Worm (Caenorhabditis elegans) whole organism, L4/young adult: Measurements from ENCODE around the gene srw-135.
"Not testable (repeated sequence)": the region's sequence is repeated elsewhere in the genome, so short reads cannot be mapped to it uniquely, and the experiment has no call there.

Experiments used
- W03F9.2 ChIP-seq: fragments of 150-350 bp; optimal IDR thresholded peaks from 2 replicates; lab custom pipeline; 2014; ENCODE audit warnings: missing biosample characterization, missing genetic modification characterization
- dao-5 ChIP-seq: sonication (generic microtip); optimal IDR thresholded peaks from 2 replicates; lab custom pipeline; 2016; ENCODE audit warnings: missing genotype, missing genetic modification characterization, moderate library complexity, missing compliant biosample characterization
- him-1 ChIP-seq: sonication (generic microtip); optimal IDR thresholded peaks from 2 replicates; lab custom pipeline; 2016; ENCODE audit warnings: missing genotype, missing genetic modification reagents, missing genetic modification characterization, missing compliant biosample characterization

Gene srw-135

ce11 chrV:3014185-3014584 is 2.9 kb upstream of the srw-135 start, which contains the start of gene K12D9.1:
Gene K12D9.1 (plus strand): TSS chrV:3014485.
- no peak for TF ChIP-seq him-1
- TF ChIP-seq dao-5 (tag; lab: Kevin White, UChicago), result no peak
- TF ChIP-seq W03F9.2, result no peak

- TF ChIP-seq dao-5 (tag; lab: Kevin White, UChicago) (no peak), him-1 (no peak), W03F9.2 (no peak)
These were observed 826 bp downstream of the srw-135 start, which contains the start of gene srw-136 for ce11 chrV:3010468-3010867. Gene srw-136 (minus strand): TSS chrV:3010568.

ce11 chrV:3005964-3006363 is 5.3 kb downstream of the srw-135 start, which contains the start of gene srw-112:
Gene srw-112 (minus strand): TSS chrV:3006064.
- TF ChIP-seq him-1 (no peak), W03F9.2 (no peak), dao-5 (tag; lab: Kevin White, UChicago) (no peak)

ce11 chrV:2999736-3000135 is 11.6 kb downstream of the srw-135 start, which contains the start of gene srw-119:
Gene srw-119 (minus strand): TSS chrV:2999836.
- TF ChIP-seq him-1, result no peak
- TF ChIP-seq dao-5 (tag; lab: Kevin White, UChicago), result no peak
- TF ChIP-seq W03F9.2, result no peak

- TF ChIP-seq him-1, result no peak
- TF ChIP-seq W03F9.2, result no peak
- TF ChIP-seq dao-5 (tag; lab: Kevin White, UChicago), result no peak
These were observed 15.2 kb downstream of the srw-135 start, which contains the start of gene srw-120 for ce11 chrV:2996105-2996504. Gene srw-120 (minus strand): TSS chrV:2996205.

ce11 chrV:2993816-2994215 is 17.5 kb downstream of the srw-135 start, which contains the start of gene srw-115:
Gene srw-115 (minus strand): TSS chrV:2993916.
- no peak for TF ChIP-seq dao-5 (tag; lab: Kevin White, UChicago)

ce11 chrV:2992060-2992459 is 19.2 kb downstream of the srw-135 start:
- no peak for TF ChIP-seq dao-5 (tag; lab: Kevin White, UChicago)
- TF ChIP-seq W03F9.2, result no peak
- no peak for TF ChIP-seq him-1

ce11 chrV:2991485-2991884 is 19.8 kb downstream of the srw-135 start, which contains the start of gene srw-121:
Gene srw-121 (minus strand): TSS chrV:2991585.
- no peak for TF ChIP-seq him-1
- TF ChIP-seq dao-5 (tag; lab: Kevin White, UChicago), result no peak
- no peak for TF ChIP-seq W03F9.2

ce11 chrV:2987407-2987806 is 23.9 kb downstream of the srw-135 start, which contains the start of gene srh-85:
Gene srh-85 (minus strand): TSS chrV:2987507.
- TF ChIP-seq him-1, result no peak

ce11 chrV:2985309-2985708 is 26.0 kb downstream of the srw-135 start, which contains the start of gene srw-139:
Gene srw-139 (minus strand): TSS chrV:2985409.
- TF ChIP-seq W03F9.2, result no peak
- no peak for TF ChIP-seq dao-5 (tag; lab: Kevin White, UChicago)
- TF ChIP-seq him-1, result no peak

ce11 chrV:2983351-2983750 is 27.9 kb downstream of the srw-135 start, which contains the start of gene srw-117:
Gene srw-117 (minus strand): TSS chrV:2983451.
- TF ChIP-seq W03F9.2 (no peak), dao-5 (tag; lab: Kevin White, UChicago) (no peak), him-1 (no peak)

- TF ChIP-seq him-1 (no peak), W03F9.2 (no peak), dao-5 (tag; lab: Kevin White, UChicago) (no peak)
These were observed 31.3 kb downstream of the srw-135 start, which contains the start of gene srw-118 for ce11 chrV:2979978-2980377. Gene srw-118 (minus strand): TSS chrV:2980078.

ce11 chrV:2976287-2976686 is 35.0 kb downstream of the srw-135 start, which contains the start of gene srw-124:
Gene srw-124 (plus strand): TSS chrV:2976587.
- no peak for TF ChIP-seq him-1
- TF ChIP-seq dao-5 (tag; lab: Kevin White, UChicago), result no peak
- no peak for TF ChIP-seq W03F9.2

ce11 chrV:2975285-2975684 is 36.0 kb downstream of the srw-135 start, which contains the start of gene srw-123:
Gene srw-123 (minus strand): TSS chrV:2975385.
- not testable (repeated sequence) for TF ChIP-seq him-1; W03F9.2; dao-5 (tag; lab: Kevin White, UChicago)

- TF ChIP-seq dao-5 (tag; lab: Kevin White, UChicago) (no peak), him-1 (no peak), W03F9.2 (no peak)
These were observed 39.8 kb downstream of the srw-135 start, which contains the start of gene srw-129 for ce11 chrV:2971307-2971999. Gene srw-129 (plus strand): TSS chrV:2971949.
